Fruit fly (Drosophila melanogaster) whole organism, prepupa: Measurements from ENCODE around the gene Mcm2.

Experiments
- CG15336 ChIP-seq: fragments of 200-800 bp; sonication (Bioruptor generic); IDR thresholded peaks from 2 replicates; pipeline ENCODE4 v1.3.6; 2022; ENCODE audit warnings: missing biosample characterization, missing genetic modification characterization
- CG16779 ChIP-seq: fragments of 200-800 bp; sonication (Bioruptor generic); optimal IDR thresholded peaks from 3 replicates; lab custom pipeline; 2017; ENCODE audit warnings: missing biosample characterization, mild to moderate bottlenecking, missing genetic modification characterization
- CG3032 ChIP-seq: fragments of 200-800 bp; optimal IDR thresholded peaks from 2 replicates; lab custom pipeline; 2019; ENCODE audit warnings: missing biosample characterization, mild to moderate bottlenecking, missing genetic modification characterization, moderate library complexity
- CG6854 ChIP-seq: fragments of 200-800 bp; sonication (Bioruptor generic); optimal IDR thresholded peaks from 2 replicates; lab custom pipeline; 2017; ENCODE audit warnings: missing biosample characterization, mild to moderate bottlenecking, missing genetic modification characterization
- CG7368 ChIP-seq: fragments of 200-800 bp; sonication (Bioruptor generic); optimal IDR thresholded peaks from 3 replicates; lab custom pipeline; 2016; ENCODE audit warnings: missing biosample characterization, missing genetic modification characterization
- CG8632 ChIP-seq: fragments of 200-800 bp; sonication (Bioruptor generic); optimal IDR thresholded peaks from 3 replicates; lab custom pipeline; 2016; ENCODE audit warnings: missing biosample characterization, missing genetic modification characterization
- Sox15 ChIP-seq: fragments of 200-800 bp; sonication (Bioruptor generic); optimal IDR thresholded peaks from 3 replicates; lab custom pipeline; 2016; ENCODE audit warnings: missing biosample characterization, missing genetic modification characterization
- net ChIP-seq: fragments of 200-800 bp; sonication (Bioruptor generic); optimal IDR thresholded peaks from 3 replicates; lab custom pipeline; 2016; ENCODE audit warnings: missing biosample characterization, missing genetic modification characterization

- TF ChIP-seq CG6854 (GFP tag; lab: Kevin White, UChicago) (no peak), CG16779 (no peak), Sox15 (GFP tag; lab: Kevin White, UChicago) (no peak), CG3032 (tag; lab: Kevin White, UChicago) (no peak), net (GFP tag; lab: Kevin White, UChicago) (no peak), CG8632 (GFP tag; lab: Kevin White, UChicago) (no peak), CG7368 (no peak), CG15336 (peak; percentile 43; the same call in 1 of the 2 replicates)
Observed at dm6 chr3R:8250166-8250733, 14.5 kb upstream of the Mcm2 start, which contains the start of gene mtg.
